Fruit fly (Drosophila melanogaster) whole organism, embryonic: ENCODE data around the gene CG42324.

Source experiments
- ATbp ChIP-seq: fragments of 200-800 bp; sonication (Bioruptor generic); optimal IDR thresholded peaks from 2 replicates; lab custom pipeline; 2017; ENCODE audit warnings: missing biosample characterization, mild to moderate bottlenecking, missing genetic modification characterization, missing genetic modification reagents
- Adf1 ChIP-seq: fragments of 200-800 bp; sonication (Bioruptor generic); IDR thresholded peaks from 2 replicates; pipeline ENCODE4 v1.3.6; 2022; ENCODE audit warnings: missing biosample characterization, missing genetic modification characterization
- CG10431 ChIP-seq: fragments of 200-800 bp; sonication (Bioruptor generic); optimal IDR thresholded peaks from 3 replicates; lab custom pipeline; 2018; ENCODE audit warnings: missing biosample characterization, mild to moderate bottlenecking, missing genetic modification characterization
- CG11504 ChIP-seq: fragments of 200-800 bp; sonication (Bioruptor generic); optimal IDR thresholded peaks from 3 replicates; lab custom pipeline; 2019; ENCODE audit warnings: missing biosample characterization, mild to moderate bottlenecking, missing genetic modification characterization, moderate library complexity
- CG14050 ChIP-seq: fragments of 200-800 bp; sonication (Bioruptor generic); IDR thresholded peaks from 3 replicates; pipeline ENCODE4 v1.3.6; 2022; ENCODE audit warnings: missing biosample characterization, missing genetic modification characterization
- CG17328 ChIP-seq: fragments of 200-800 bp; sonication (Bioruptor generic); IDR thresholded peaks from 2 replicates; pipeline ENCODE4 v1.3.6; 2022; ENCODE audit warnings: missing biosample characterization, missing genetic modification characterization
- CG17359 ChIP-seq: fragments of 200-800 bp; sonication (Bioruptor generic); optimal IDR thresholded peaks from 3 replicates; lab custom pipeline; 2018; ENCODE audit warnings: missing biosample characterization, mild to moderate bottlenecking, missing genetic modification characterization, moderate library complexity
- CG17568 ChIP-seq: fragments of 200-800 bp; sonication (Bioruptor generic); optimal IDR thresholded peaks from 2 replicates; lab custom pipeline; 2018; ENCODE audit warnings: missing biosample characterization, mild to moderate bottlenecking, missing genetic modification characterization, moderate library complexity
- CG18262 ChIP-seq: fragments of 200-800 bp; optimal IDR thresholded peaks from 3 replicates; lab custom pipeline; 2019; ENCODE audit warnings: missing biosample characterization, mild to moderate bottlenecking, missing genetic modification characterization, moderate library complexity
- CG18599 ChIP-seq: fragments of 200-800 bp; sonication (Bioruptor generic); optimal IDR thresholded peaks from 3 replicates; lab custom pipeline; 2017; ENCODE audit warnings: missing biosample characterization, missing genetic modification characterization, mild to moderate bottlenecking, moderate library complexity, missing genetic modification reagents
- CG2875 ChIP-seq: fragments of 200-800 bp; sonication (Bioruptor generic); optimal IDR thresholded peaks from 2 replicates; lab custom pipeline; 2017; ENCODE audit warnings: missing biosample characterization, mild to moderate bottlenecking, missing genetic modification characterization, missing genetic modification reagents
- CG31441 ChIP-seq: fragments of 200-800 bp; sonication (Bioruptor generic); IDR thresholded peaks from 2 replicates; pipeline ENCODE4 v1.3.6; 2022; ENCODE audit warnings: missing biosample characterization, missing genetic modification characterization
- CG32767 ChIP-seq: fragments of 200-800 bp; sonication (Bioruptor generic); IDR thresholded peaks from 2 replicates; pipeline ENCODE4 v1.3.6; 2022; ENCODE audit warnings: missing biosample characterization, missing genetic modification characterization
- CG33213 ChIP-seq: fragments of 200-800 bp; sonication (Bioruptor generic); optimal IDR thresholded peaks from 3 replicates; lab custom pipeline; 2016; ENCODE audit warnings: missing biosample characterization, missing genetic modification characterization
- CG34422 ChIP-seq: fragments of 200-800 bp; sonication (Bioruptor generic); IDR thresholded peaks from 3 replicates; pipeline ENCODE4 v1.3.6; 2022; ENCODE audit warnings: missing biosample characterization, missing genetic modification characterization
- CG42726 ChIP-seq: fragments of 200-800 bp; sonication (Bioruptor generic); IDR thresholded peaks from 2 replicates; pipeline ENCODE4 v1.3.6; 2022; ENCODE audit warnings: missing biosample characterization, missing genetic modification characterization; ENCODE audit not compliant: partially characterized antibody
- CG6254 ChIP-seq: fragments of 200-800 bp; sonication (Bioruptor generic); optimal IDR thresholded peaks from 3 replicates; lab custom pipeline; 2017; ENCODE audit warnings: mild to moderate bottlenecking, missing biosample characterization, missing genetic modification reagents, missing genetic modification characterization
- CG7745 ChIP-seq: fragments of 200-800 bp; sonication (Bioruptor generic); optimal IDR thresholded peaks from 2 replicates; lab custom pipeline; 2018; ENCODE audit warnings: missing biosample characterization, mild to moderate bottlenecking, missing genetic modification characterization, moderate library complexity
- CG7928 ChIP-seq: fragments of 200-800 bp; sonication (Bioruptor generic); optimal IDR thresholded peaks from 2 replicates; lab custom pipeline; 2017; ENCODE audit warnings: missing biosample characterization, mild to moderate bottlenecking, missing genetic modification characterization
- CG8478 ChIP-seq: fragments of >200 bp; optimal IDR thresholded peaks from 2 replicates; lab custom pipeline; 2018
- CG8765 ChIP-seq: fragments of 200-800 bp; sonication (Bioruptor generic); IDR thresholded peaks from 2 replicates; pipeline ENCODE4 v1.3.6; 2022; ENCODE audit warnings: missing biosample characterization, missing genetic modification characterization
- CG8924 ChIP-seq: fragments of 200-800 bp; optimal IDR thresholded peaks from 3 replicates; lab custom pipeline; 2019; ENCODE audit warnings: missing biosample characterization, mild to moderate bottlenecking, missing genetic modification characterization, moderate library complexity
- CoRest ChIP-seq: fragments of 200-800 bp; sonication (Bioruptor generic); optimal IDR thresholded peaks from 3 replicates; lab custom pipeline; 2018; ENCODE audit warnings: missing biosample characterization, mild to moderate bottlenecking, missing genetic modification characterization, moderate library complexity
- D19B ChIP-seq: fragments of 200-800 bp; sonication (Bioruptor generic); optimal IDR thresholded peaks from 2 replicates; lab custom pipeline; 2017; ENCODE audit warnings: missing biosample characterization, mild to moderate bottlenecking, missing genetic modification characterization
- Dad ChIP-seq: fragments of 200-800 bp; sonication (Bioruptor generic); optimal IDR thresholded peaks from 3 replicates; lab custom pipeline; 2016; ENCODE audit warnings: missing biosample characterization, missing genetic modification characterization
- H15 ChIP-seq: fragments of 200-800 bp; sonication (Bioruptor generic); IDR thresholded peaks from 3 replicates; pipeline ENCODE4 v1.3.6; 2022; ENCODE audit warnings: missing biosample characterization, missing genetic modification characterization
- HLH3B ChIP-seq: fragments of 200-800 bp; sonication (Bioruptor generic); IDR thresholded peaks from 2 replicates; pipeline ENCODE4 v1.3.6; 2022; ENCODE audit warnings: missing biosample characterization, missing genetic modification characterization
- Med ChIP-seq: fragments of 200-800 bp; sonication (Bioruptor generic); peaks from one replicate; lab custom pipeline; 2016; ENCODE audit warnings: missing biosample characterization, missing genetic modification characterization, mild to moderate bottlenecking, inconsistent platforms, moderate library complexity
- Oli ChIP-seq: fragments of 200-800 bp; sonication (Bioruptor generic); optimal IDR thresholded peaks from 2 replicates; lab custom pipeline; 2018; ENCODE audit warnings: missing biosample characterization, mild to moderate bottlenecking, missing genetic modification characterization, moderate library complexity
- Ptx1 ChIP-seq: fragments of 200-800 bp; sonication (Bioruptor generic); IDR thresholded peaks from 2 replicates; pipeline ENCODE4 v1.3.6; 2022; ENCODE audit warnings: missing biosample characterization, missing genetic modification characterization
- Trl ChIP-seq, 3 experiments: fragments of >200 bp in 2 of 3; fragments of 200-800 bp in 1 of 3; sonication (Bioruptor generic) in 1 of 3; optimal IDR thresholded peaks; 2 replicates in 1 of 3; 3 replicates in 2 of 3; lab custom pipeline; 2016 to 2017; ENCODE audit warnings: missing biosample characterization in 1 of 3, missing genetic modification characterization in 1 of 3
- Xbp1 ChIP-seq: fragments of 200-800 bp; sonication (Bioruptor generic); optimal IDR thresholded peaks from 3 replicates; lab custom pipeline; 2016; ENCODE audit warnings: missing biosample characterization, mild to moderate bottlenecking, missing genetic modification characterization
- Xrp1 ChIP-seq: fragments of 200-800 bp; sonication (Bioruptor generic); IDR thresholded peaks from 2 replicates; pipeline ENCODE4 v1.3.6; 2022; ENCODE audit warnings: missing biosample characterization, missing genetic modification characterization
- amos ChIP-seq: fragments of 200-800 bp; sonication (Bioruptor generic); IDR thresholded peaks from 2 replicates; pipeline ENCODE4 v1.3.6; 2022; ENCODE audit warnings: missing biosample characterization, missing genetic modification characterization; ENCODE audit not compliant: partially characterized antibody
- az2 ChIP-seq: fragments of 200-800 bp; sonication (Bioruptor generic); optimal IDR thresholded peaks from 3 replicates; lab custom pipeline; 2016; ENCODE audit warnings: missing biosample characterization, missing genetic modification characterization
- croc ChIP-seq: fragments of 200-800 bp; sonication (Bioruptor generic); conservative IDR thresholded peaks from 3 replicates; pipeline ENCODE4 v1.3.6; 2022; ENCODE audit warnings: missing biosample characterization, missing genetic modification characterization
- dysf ChIP-seq: fragments of 200-800 bp; sonication (Bioruptor generic); IDR thresholded peaks from 3 replicates; pipeline ENCODE4 v1.3.6; 2022; ENCODE audit warnings: missing biosample characterization, missing genetic modification characterization
- gro ChIP-seq: fragments of 200-800 bp; sonication (Bioruptor generic); optimal IDR thresholded peaks from 2 replicates; lab custom pipeline; 2016; ENCODE audit warnings: missing biosample characterization, missing genetic modification characterization
- lmd ChIP-seq: fragments of 200-800 bp; sonication (Bioruptor generic); IDR thresholded peaks from 2 replicates; pipeline ENCODE4 v1.3.6; 2022; ENCODE audit warnings: missing biosample characterization, missing genetic modification characterization
- luna ChIP-seq: fragments of 200-800 bp; sonication (Bioruptor generic); optimal IDR thresholded peaks from 2 replicates; lab custom pipeline; 2016; ENCODE audit warnings: missing biosample characterization, missing genetic modification characterization
- peb ChIP-seq: fragments of 200-800 bp; sonication (Bioruptor generic); IDR thresholded peaks from 2 replicates; pipeline ENCODE4 v1.3.6; 2022; ENCODE audit warnings: missing biosample characterization, missing genetic modification characterization
- pros ChIP-seq: fragments of 200-800 bp; sonication (Bioruptor generic); optimal IDR thresholded peaks from 3 replicates; lab custom pipeline; 2019; ENCODE audit warnings: missing biosample characterization, mild to moderate bottlenecking, missing genetic modification characterization, moderate library complexity
- ranshi ChIP-seq: fragments of 200-800 bp; sonication (Bioruptor generic); IDR thresholded peaks from 2 replicates; pipeline ENCODE4 v1.3.6; 2022; ENCODE audit warnings: missing biosample characterization, missing genetic modification characterization
- run ChIP-seq: fragments of 200-800 bp; sonication (Bioruptor generic); optimal IDR thresholded peaks from 3 replicates; lab custom pipeline; 2018; ENCODE audit warnings: missing biosample characterization, mild to moderate bottlenecking, missing genetic modification characterization
- sc ChIP-seq, 3 experiments: fragments of >200 bp in 2 of 3; fragments of 200-800 bp in 1 of 3; sonication (Bioruptor generic) in 1 of 3; optimal IDR thresholded peaks; 2 replicates in 2 of 3; 3 replicates in 1 of 3; lab custom pipeline; 2017; ENCODE audit warnings: mild to moderate bottlenecking in 1 of 3, missing biosample characterization in 1 of 3, missing genetic modification characterization in 1 of 3, missing genetic modification reagents in 1 of 3
- sens-2 ChIP-seq: fragments of 200-800 bp; sonication (Bioruptor generic); IDR thresholded peaks from 2 replicates; pipeline ENCODE4 v1.3.6; 2022; ENCODE audit warnings: missing biosample characterization, missing genetic modification characterization
- so ChIP-seq: fragments of 200-800 bp; sonication (Bioruptor generic); IDR thresholded peaks from 3 replicates; pipeline ENCODE4 v1.3.6; 2022; ENCODE audit warnings: missing biosample characterization, missing genetic modification characterization
- ssp ChIP-seq: fragments of 200-800 bp; sonication (Bioruptor generic); IDR thresholded peaks from 2 replicates; pipeline ENCODE4 v1.3.6; 2022; ENCODE audit warnings: missing biosample characterization, missing genetic modification characterization
- vvl ChIP-seq: fragments of 200-800 bp; sonication (Bioruptor generic); IDR thresholded peaks from 2 replicates; pipeline ENCODE4 v1.3.6; 2022; ENCODE audit warnings: missing biosample characterization, missing genetic modification characterization
- zfh2 ChIP-seq: fragments of 200-800 bp; sonication (Bioruptor generic); optimal IDR thresholded peaks from 2 replicates; lab custom pipeline; 2016; ENCODE audit warnings: missing biosample characterization, missing genetic modification characterization

CG42324 gene

DNA sequence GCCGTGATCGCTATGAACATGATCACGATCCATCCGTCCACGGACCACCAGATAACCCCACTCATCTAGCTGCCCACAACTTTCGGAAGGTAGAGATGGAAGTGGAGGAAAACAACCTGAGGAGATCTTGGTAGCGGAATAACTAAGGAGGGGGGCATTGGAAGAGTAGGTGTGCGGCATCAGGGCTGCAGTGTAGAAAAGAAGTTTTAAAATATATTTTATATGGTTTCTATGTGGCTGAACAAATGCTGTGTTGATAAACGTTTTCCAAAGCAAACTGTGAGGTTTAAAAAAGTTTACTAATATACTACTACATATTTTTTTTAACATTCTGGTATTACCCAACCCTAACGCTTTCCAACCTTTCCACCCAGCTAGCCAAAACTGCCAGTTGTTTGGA lies 37.4 kb upstream of the CG42324 start (continued):
- peak; percentile 37 for TF ChIP-seq CG6254 (GFP tag; lab: Kevin White, UChicago)
- TF ChIP-seq Oli (tag; lab: Kevin White, UChicago): peak; percentile 34
- 0 out of 2 replicates have a peak, but pooled peaks have one; percentile 33 for TF ChIP-seq CG8765 (GFP tag; lab: Robert Waterston, UW)
- peak; percentile 25; the same call in 1 of the 3 replicates for TF ChIP-seq CG14050
- no peak for TF ChIP-seq ssp (GFP tag; lab: Robert Waterston, UW)
- peak; percentile 42 for TF ChIP-seq ATbp (GFP tag; lab: Kevin White, UChicago)
- no peak for TF ChIP-seq Trl (optimal IDR thresholded peaks at IDR 0.05; lab: Kevin White, UChicago)
- no peak for TF ChIP-seq Trl (GFP tag; optimal IDR thresholded peaks at IDR 0.05; lab: Kevin White, UChicago)
- peak; percentile 28; the same call in 1 of the 2 replicates for TF ChIP-seq Ptx1 (GFP tag; lab: Robert Waterston, UW)
- TF ChIP-seq Dad (GFP tag; lab: Kevin White, UChicago): no peak
- no peak for TF ChIP-seq zfh2 (GFP tag; lab: Kevin White, UChicago)
- 0 out of 2 replicates have a peak, but pooled peaks have one; percentile 50 for TF ChIP-seq sens-2 (GFP tag; lab: Robert Waterston, UW)
- TF ChIP-seq CG8478 (lab: Kevin White, UChicago): no peak
- TF ChIP-seq dysf (GFP tag; lab: Robert Waterston, UW): peak; percentile 45; the same call in 2 of the 3 replicates
- 0 out of 2 replicates have a peak, but pooled peaks have one; percentile 20 for TF ChIP-seq CG32767 (GFP tag; lab: Robert Waterston, UW)
- TF ChIP-seq Med: peak; percentile 76
- no peak for TF ChIP-seq D19B (GFP tag; lab: Kevin White, UChicago)
- 0 out of 2 replicates have a peak, but pooled peaks have one; percentile 33 for TF ChIP-seq HLH3B (GFP tag; lab: Robert Waterston, UW)
- TF ChIP-seq CG42726 (GFP tag; lab: Robert Waterston, UW): no peak
- TF ChIP-seq Adf1: no peak
- no peak for TF ChIP-seq Xbp1 (GFP tag; lab: Kevin White, UChicago)
- peak; percentile 64 for TF ChIP-seq CG11504 (tag; lab: Kevin White, UChicago)
- peak; percentile 79 for TF ChIP-seq Xrp1 (GFP tag; lab: Robert Waterston, UW)
- TF ChIP-seq CG17328 (GFP tag; lab: Robert Waterston, UW): peak; percentile 68
- TF ChIP-seq CG7928 (GFP tag; lab: Kevin White, UChicago): peak; percentile 55
- TF ChIP-seq pros (GFP tag; lab: Kevin White, UChicago): no peak
- no peak for TF ChIP-seq CG17568 (GFP tag; lab: Kevin White, UChicago)
- TF ChIP-seq peb (GFP tag; lab: Robert Waterston, UW): no peak
- TF ChIP-seq sc (optimal IDR thresholded peaks at IDR 0.05; lab: Kevin White, UChicago): no peak
- TF ChIP-seq sc (GFP tag; optimal IDR thresholded peaks at IDR 0.05; lab: Kevin White, UChicago): peak; percentile 10
- TF ChIP-seq H15 (GFP tag; lab: Robert Waterston, UW): peak; percentile 44; the same call in 1 of the 3 replicates
- TF ChIP-seq CG18599 (GFP tag; lab: Kevin White, UChicago): peak; percentile 12
- peak; percentile 33 for TF ChIP-seq CG8924
- peak; percentile 20 for TF ChIP-seq az2 (GFP tag; lab: Kevin White, UChicago)
- TF ChIP-seq croc (GFP tag; lab: Robert Waterston, UW): peak; percentile 32; the same call in 1 of the 3 replicates
- no peak for TF ChIP-seq luna (GFP tag; lab: Kevin White, UChicago)
- TF ChIP-seq vvl: peak; percentile 67
- TF ChIP-seq CG10431 (GFP tag; lab: Kevin White, UChicago): peak; percentile 32
- peak; percentile 61 for TF ChIP-seq CG31441
- TF ChIP-seq CG17359 (tag; lab: Kevin White, UChicago): peak; percentile 38
- peak; percentile 39 for TF ChIP-seq CoRest (tag; lab: Kevin White, UChicago)
- TF ChIP-seq gro (GFP tag; lab: Kevin White, UChicago): no peak
- peak; percentile 25; the same call in 1 of the 2 replicates for TF ChIP-seq ranshi (GFP tag; lab: Robert Waterston, UW)
- no peak for TF ChIP-seq CG33213 (GFP tag; lab: Kevin White, UChicago)
- TF ChIP-seq lmd (GFP tag; lab: Robert Waterston, UW): peak; percentile 14; the same call in 1 of the 2 replicates
- TF ChIP-seq so (GFP tag; lab: Robert Waterston, UW): 0 out of 3 replicates have a peak, but pooled peaks have one; percentile 49
- peak; percentile 24 for TF ChIP-seq CG2875 (GFP tag; lab: Kevin White, UChicago)
- no peak for TF ChIP-seq amos (GFP tag; lab: Robert Waterston, UW)
- peak; percentile 41 for TF ChIP-seq CG18262 (tag; lab: Kevin White, UChicago)
- no peak for TF ChIP-seq CG7745
- 0 out of 3 replicates have a peak, but pooled peaks have one; percentile 24 for TF ChIP-seq CG34422
- no peak for TF ChIP-seq run (tag; lab: Kevin White, UChicago)
